Worm (Caenorhabditis elegans): ENCODE data around the gene H03E18.2.

Gene H03E18.2

DNA sequence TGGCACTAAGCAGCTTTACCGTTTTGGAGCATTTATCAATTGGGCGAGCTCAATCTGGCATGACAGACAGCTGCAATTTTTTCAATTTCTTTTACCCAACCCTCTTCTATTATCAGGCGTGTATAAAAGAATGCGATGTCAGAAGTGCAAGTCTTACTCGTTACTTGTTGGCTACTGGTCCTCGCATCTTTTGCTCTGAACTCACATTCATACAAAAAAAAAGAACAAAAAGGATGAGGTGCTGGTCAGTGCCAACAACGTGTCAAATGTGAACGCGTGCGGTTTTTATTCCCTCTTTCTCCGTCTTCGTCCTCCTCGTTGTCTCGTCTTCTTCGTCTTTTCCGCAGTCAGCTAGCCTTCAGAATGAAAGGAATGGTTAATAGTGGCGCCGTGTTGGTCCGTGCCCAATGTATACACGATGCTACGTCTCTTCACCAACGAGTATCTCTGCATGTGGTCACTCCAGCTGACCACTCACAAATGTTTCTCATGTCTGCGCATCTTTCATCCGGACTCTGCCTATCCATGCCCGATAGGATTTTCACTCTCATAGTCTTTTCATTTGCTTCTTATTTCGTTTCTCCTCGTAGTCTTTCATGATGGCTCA lies 45.6 kb upstream of the H03E18.2 start:
- TF ChIP-seq lsy-2 (tag; optimal IDR thresholded peaks at IDR 0.05) (peak in 1 of 2 experiments; percentile 14), hif-1 (tag; optimal IDR thresholded peaks at IDR 0.05) (peak in 1 of 2 experiments; percentile 25), hmg-1.1 (GFP tag; IDR thresholded peaks at IDR 0.05) (0 out of 2 replicates have a peak, but pooled peaks have one; percentile 8), aha-1 (tag) (peak; percentile 94), mdl-1 (tag; optimal IDR thresholded peaks at IDR 0.05) (peak; percentile 36 to 83), mep-1 (tag; optimal IDR thresholded peaks at IDR 0.05) (peak; percentile 19), Y75B8A.6 (GFP tag; IDR thresholded peaks at IDR 0.05) (no peak), zip-11 (GFP tag; IDR thresholded peaks at IDR 0.05) (no peak), skn-1 (tag; optimal IDR thresholded peaks at IDR 0.05) (no peak), fos-1 (tag; optimal IDR thresholded peaks at IDR 0.05) (no peak), unc-62 (GFP tag; optimal IDR thresholded peaks at IDR 0.05 in 1 of 2) (peak in 1 of 2 experiments; percentile 98), unc-62 (tag; optimal IDR thresholded peaks at IDR 0.05) (no peak), hlh-30 (tag; optimal IDR thresholded peaks at IDR 0.05; ENCODE audit: insufficient read depth) (peak; percentile 36), daf-16 (GFP tag; optimal IDR thresholded peaks at IDR 0.05) (no peak), daf-16 (tag; optimal IDR thresholded peaks at IDR 0.05) (peak; percentile 2), F37D6.2 (tag; optimal IDR thresholded peaks at IDR 0.05) (peak; percentile 25), nhr-42 (GFP tag; IDR thresholded peaks at IDR 0.05) (no peak), vab-7 (GFP tag; IDR thresholded peaks at IDR 0.05) (no peak), aly-2 (tag; optimal IDR thresholded peaks at IDR 0.05) (no peak), mxl-3 (GFP tag; optimal IDR thresholded peaks at IDR 0.05) (peak; percentile 44), hlh-11 (tag; optimal IDR thresholded peaks at IDR 0.05) (peak; percentile 57), ztf-11 (tag; optimal IDR thresholded peaks at IDR 0.05) (no peak), nhr-6 (tag; optimal IDR thresholded peaks at IDR 0.05) (no peak), mes-2 (tag; optimal IDR thresholded peaks at IDR 0.05; ENCODE audit: poor library complexity, severe bottlenecking) (peak; percentile 23), fkh-10 (GFP tag; optimal IDR thresholded peaks at IDR 0.05) (peak; percentile 21)

DNA sequence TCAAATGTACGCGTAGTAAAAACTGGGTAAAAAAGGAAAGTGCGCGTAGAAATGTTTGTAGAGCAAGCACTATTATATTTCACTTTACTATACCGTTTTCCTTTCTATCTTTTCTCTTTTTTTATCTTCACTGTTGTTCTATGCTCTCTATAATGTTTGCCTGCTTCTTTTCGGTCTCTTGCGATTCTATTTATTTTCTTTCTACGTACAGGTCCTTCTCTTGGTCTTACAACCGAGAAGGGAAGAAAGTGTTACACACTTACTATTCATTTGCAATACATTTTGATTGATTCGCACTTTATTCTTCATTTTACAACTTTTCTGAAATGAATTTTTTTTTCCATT lies 44.1 kb upstream of the H03E18.2 start:
- no peak for TF ChIP-seq F49E8.2 (tag; optimal IDR thresholded peaks at IDR 0.05; ENCODE audit: borderline replicate concordance)
- no peak for TF ChIP-seq nhr-111 (GFP tag; optimal IDR thresholded peaks at IDR 0.05)
- no peak for TF ChIP-seq nhr-42 (GFP tag; IDR thresholded peaks at IDR 0.05)
- TF ChIP-seq ctbp-1 (GFP tag; IDR thresholded peaks at IDR 0.05), result no peak
- TF ChIP-seq hmg-1.1 (GFP tag; IDR thresholded peaks at IDR 0.05), result no peak
- no peak for TF ChIP-seq dmd-9 (GFP tag; IDR thresholded peaks at IDR 0.05)
- no peak for TF ChIP-seq lin-39 (tag; optimal IDR thresholded peaks at IDR 0.05)
- TF ChIP-seq egl-43 (GFP tag; IDR thresholded peaks at IDR 0.05), result no peak
- TF ChIP-seq gei-8 (GFP tag; optimal IDR thresholded peaks at IDR 0.05), result no peak
- TF ChIP-seq daf-16 (GFP tag; optimal IDR thresholded peaks at IDR 0.05), result no peak
- peak; percentile 9 for TF ChIP-seq daf-16 (tag; optimal IDR thresholded peaks at IDR 0.05)
- no peak for TF ChIP-seq rbr-2 (tag; optimal IDR thresholded peaks at IDR 0.05)
- no peak for TF ChIP-seq cey-2 (tag; optimal IDR thresholded peaks at IDR 0.05; ENCODE audit: borderline replicate concordance, insufficient read depth)
- peak in 1 of 2 experiments; percentile 26 for TF ChIP-seq lsy-2 (tag; optimal IDR thresholded peaks at IDR 0.05)
- no peak for TF ChIP-seq nhr-48 (tag; optimal IDR thresholded peaks at IDR 0.05)
- TF ChIP-seq daf-12 (tag; optimal IDR thresholded peaks at IDR 0.05), result no peak
- no peak for TF ChIP-seq zfp-2 (tag; optimal IDR thresholded peaks at IDR 0.05)
- TF ChIP-seq nhr-28 (tag; optimal IDR thresholded peaks at IDR 0.05), result peak; percentile 24
- no peak for TF ChIP-seq F44E2.7 (GFP tag; IDR thresholded peaks at IDR 0.05)
- no peak for TF ChIP-seq nhr-10 (tag; optimal IDR thresholded peaks at IDR 0.05)
- peak; percentile 17 for TF ChIP-seq aha-1 (tag)
- peak; percentile 13 for TF ChIP-seq nhr-6 (tag; optimal IDR thresholded peaks at IDR 0.05)
- no peak for TF ChIP-seq zfp-3 (GFP tag; conservative IDR thresholded peaks at IDR 0.05)
- TF ChIP-seq dve-1 (tag; optimal IDR thresholded peaks at IDR 0.05; ENCODE audit: insufficient read depth), result peak; percentile 51
- TF ChIP-seq madf-5 (GFP tag; IDR thresholded peaks at IDR 0.05), result no peak
- no peak for TF ChIP-seq ceh-44 (GFP tag; IDR thresholded peaks at IDR 0.05)
- no peak for TF ChIP-seq vab-7 (GFP tag; IDR thresholded peaks at IDR 0.05)
- no peak for TF ChIP-seq hlh-11 (tag; optimal IDR thresholded peaks at IDR 0.05)
- TF ChIP-seq set-16 (GFP tag; IDR thresholded peaks at IDR 0.05), result no peak
- no peak for TF ChIP-seq Y48G9A.11 (GFP tag; IDR thresholded peaks at IDR 0.05)
- TF ChIP-seq F10B5.3 (tag; optimal IDR thresholded peaks at IDR 0.05), result no peak
- no peak for TF ChIP-seq ZK546.5 (tag; optimal IDR thresholded peaks at IDR 0.05)
- no peak for TF ChIP-seq nhr-76 (tag; optimal IDR thresholded peaks at IDR 0.05)
- TF ChIP-seq daf-19 (GFP tag; conservative IDR thresholded peaks at IDR 0.05), result no peak
